Worm (Caenorhabditis elegans) whole organism, L2 larva: Measurements from ENCODE around the gene pals-23.

Experiments
- C34F6.9 ChIP-seq: fragments of 150-350 bp; optimal IDR thresholded peaks from 2 replicates; lab custom pipeline; 2014; ENCODE audit warnings: missing biosample characterization, missing genetic modification characterization
- F13H6.1 ChIP-seq: sonication (generic microtip); optimal IDR thresholded peaks from 2 replicates; lab custom pipeline; 2016; ENCODE audit warnings: missing genetic modification characterization, missing compliant biosample characterization
- R02D3.7 ChIP-seq: fragments of 150-350 bp; optimal IDR thresholded peaks from 2 replicates; lab custom pipeline; 2014; ENCODE audit warnings: missing biosample characterization, missing genetic modification characterization
- Y55F3AM.14 ChIP-seq: fragments of 200-800 bp; sonication (Bioruptor generic); optimal IDR thresholded peaks from 2 replicates; lab custom pipeline; 2018; ENCODE audit warnings: mild to moderate bottlenecking, missing genetic modification characterization, missing compliant biosample characterization
- ZK546.5 ChIP-seq: sonication (generic microtip); optimal IDR thresholded peaks from 2 replicates; lab custom pipeline; 2017; ENCODE audit warnings: missing biosample characterization, missing genetic modification characterization
- alr-1 ChIP-seq: fragments of 150-350 bp; optimal IDR thresholded peaks from 2 replicates; lab custom pipeline; 2014; ENCODE audit warnings: missing biosample characterization, missing genetic modification characterization
- aly-2 ChIP-seq: fragments of 150-350 bp; optimal IDR thresholded peaks from 2 replicates; lab custom pipeline; 2014; ENCODE audit warnings: missing biosample characterization, missing genetic modification characterization
- ama-1 ChIP-seq: fragments of 150-350 bp; optimal IDR thresholded peaks from 2 replicates; lab custom pipeline; 2018; ENCODE audit warnings: inconsistent platforms
- ceh-16 ChIP-seq: fragments of 150-350 bp; optimal IDR thresholded peaks from 2 replicates; lab custom pipeline; 2014; ENCODE audit warnings: missing biosample characterization, missing genetic modification characterization
- ceh-82 ChIP-seq: fragments of 150-350 bp; optimal IDR thresholded peaks from 2 replicates; lab custom pipeline; 2014; ENCODE audit warnings: missing biosample characterization, missing genetic modification characterization
- crh-2 ChIP-seq: sonication (generic microtip); optimal IDR thresholded peaks from 2 replicates; lab custom pipeline; 2017; ENCODE audit warnings: missing biosample characterization, missing genetic modification characterization
- dmd-4 ChIP-seq: sonication (generic microtip); optimal IDR thresholded peaks from 2 replicates; lab custom pipeline; 2017; ENCODE audit warnings: missing biosample characterization, missing genetic modification characterization
- egl-27 ChIP-seq: sonication (generic microtip); optimal IDR thresholded peaks from 3 replicates; lab custom pipeline; 2017; ENCODE audit warnings: missing biosample characterization, missing genetic modification reagents, missing genetic modification characterization
- elt-1 ChIP-seq: fragments of 150-350 bp; optimal IDR thresholded peaks from 2 replicates; lab custom pipeline; 2014; ENCODE audit warnings: missing biosample characterization, missing genetic modification characterization
- elt-3 ChIP-seq: sonication (generic microtip); optimal IDR thresholded peaks from 2 replicates; lab custom pipeline; 2017; ENCODE audit warnings: missing biosample characterization, missing genetic modification characterization
- fos-1 ChIP-seq: fragments of 150-350 bp; optimal IDR thresholded peaks from 2 replicates; lab custom pipeline; 2014; ENCODE audit warnings: missing biosample characterization, missing genetic modification characterization
- gmeb-1 ChIP-seq: fragments of 150-350 bp; optimal IDR thresholded peaks from 2 replicates; lab custom pipeline; 2014; ENCODE audit warnings: missing biosample characterization, missing genetic modification characterization
- lin-11 ChIP-seq: fragments of 150-350 bp; sonication (generic microtip); optimal IDR thresholded peaks from 2 replicates; lab custom pipeline; 2014; ENCODE audit warnings: missing biosample characterization, missing genetic modification characterization, inconsistent platforms, mixed read lengths
- lin-13 ChIP-seq: fragments of 150-350 bp; optimal IDR thresholded peaks from 2 replicates; lab custom pipeline; 2014; ENCODE audit warnings: missing biosample characterization, missing genetic modification reagents, missing genetic modification characterization
- lin-39 ChIP-seq: fragments of 150-350 bp; optimal IDR thresholded peaks from 2 replicates; lab custom pipeline; 2014; ENCODE audit warnings: missing biosample characterization, missing genetic modification reagents, missing genetic modification characterization
- lsy-2 ChIP-seq, 2 experiments: fragments of 150-350 bp in 1 of 2; sonication (generic microtip) in 1 of 2; optimal IDR thresholded peaks; 2 replicates each; lab custom pipeline; 2014 to 2017; ENCODE audit warnings: missing biosample characterization in 2 of 2, missing genetic modification characterization in 2 of 2
- mab-5 ChIP-seq: fragments of 150-350 bp; optimal IDR thresholded peaks from 2 replicates; lab custom pipeline; 2014; ENCODE audit warnings: missing biosample characterization, missing genetic modification characterization
- mdl-1 ChIP-seq, 2 experiments: fragments of 150-350 bp in 1 of 2; sonication (generic microtip) in 1 of 2; optimal IDR thresholded peaks; 2 replicates each; lab custom pipeline; 2017; ENCODE audit warnings: missing biosample characterization in 2 of 2, missing genetic modification characterization in 2 of 2
- nhr-10 ChIP-seq: sonication (generic microtip); optimal IDR thresholded peaks from 2 replicates; lab custom pipeline; 2017; ENCODE audit warnings: missing biosample characterization, missing genetic modification characterization
- nhr-11 ChIP-seq: fragments of 150-350 bp; optimal IDR thresholded peaks from 2 replicates; lab custom pipeline; 2014; ENCODE audit warnings: missing biosample characterization, missing genetic modification characterization
- nhr-12 ChIP-seq: fragments of 150-350 bp; optimal IDR thresholded peaks from 2 replicates; lab custom pipeline; 2014; ENCODE audit warnings: missing biosample characterization, missing genetic modification characterization
- nhr-129 ChIP-seq: fragments of 150-350 bp; optimal IDR thresholded peaks from 2 replicates; lab custom pipeline; 2014; ENCODE audit warnings: missing biosample characterization, missing genetic modification characterization
- nhr-21 ChIP-seq: fragments of 150-350 bp; optimal IDR thresholded peaks from 2 replicates; lab custom pipeline; 2014; ENCODE audit warnings: missing biosample characterization, missing genetic modification characterization
- nhr-23 ChIP-seq: fragments of 150-350 bp; optimal IDR thresholded peaks from 2 replicates; lab custom pipeline; 2014; ENCODE audit warnings: missing biosample characterization, missing genetic modification reagents, missing genetic modification characterization
- nhr-237 ChIP-seq: fragments of 150-350 bp; optimal IDR thresholded peaks from 2 replicates; lab custom pipeline; 2014; ENCODE audit warnings: missing biosample characterization, missing genetic modification characterization
- nhr-25 ChIP-seq: fragments of 150-350 bp; sonication (generic microtip); optimal IDR thresholded peaks from 3 replicates; lab custom pipeline; 2014; ENCODE audit warnings: missing biosample characterization, missing genetic modification characterization
- nhr-6 ChIP-seq: fragments of 150-350 bp; optimal IDR thresholded peaks from 2 replicates; lab custom pipeline; 2014; ENCODE audit warnings: missing biosample characterization, missing genetic modification characterization
- nhr-77 ChIP-seq: fragments of 150-350 bp; optimal IDR thresholded peaks from 2 replicates; lab custom pipeline; 2014; ENCODE audit warnings: missing biosample characterization, missing genetic modification characterization
- peb-1 ChIP-seq: fragments of 150-350 bp; optimal IDR thresholded peaks from 2 replicates; lab custom pipeline; 2014; ENCODE audit warnings: missing biosample characterization, missing genetic modification characterization
- sem-4 ChIP-seq: fragments of 150-350 bp; optimal IDR thresholded peaks from 2 replicates; lab custom pipeline; 2014; ENCODE audit warnings: missing biosample characterization, missing genetic modification reagents, missing genetic modification characterization
- skn-1 ChIP-seq: sonication (generic microtip); optimal IDR thresholded peaks from 2 replicates; lab custom pipeline; 2017; ENCODE audit warnings: missing biosample characterization, missing genetic modification characterization
- sma-3 ChIP-seq: sonication (generic microtip); optimal IDR thresholded peaks from 2 replicates; lab custom pipeline; 2016; ENCODE audit warnings: missing genetic modification reagents, missing genetic modification characterization, missing compliant biosample characterization
- sma-9 ChIP-seq, 2 experiments: fragments of 150-350 bp in 1 of 2; sonication (generic microtip) in 1 of 2; optimal IDR thresholded peaks; 2 replicates each; lab custom pipeline; 2014 to 2016; ENCODE audit warnings: missing genetic modification characterization in 2 of 2, mild to moderate bottlenecking in 1 of 2, missing biosample characterization in 1 of 2, missing compliant biosample characterization in 1 of 2, missing genetic modification reagents in 1 of 2, moderate library complexity in 1 of 2
- snpc-4 ChIP-seq: fragments of 150-350 bp; optimal IDR thresholded peaks from 2 replicates; lab custom pipeline; 2014; ENCODE audit warnings: missing biosample characterization, missing genetic modification characterization
- unc-39 ChIP-seq: fragments of 150-350 bp; optimal IDR thresholded peaks from 2 replicates; lab custom pipeline; 2014; ENCODE audit warnings: missing biosample characterization, missing genetic modification characterization
- unc-55 ChIP-seq: fragments of 150-350 bp; sonication (generic microtip); optimal IDR thresholded peaks from 3 replicates; lab custom pipeline; 2014; ENCODE audit warnings: missing biosample characterization, missing genetic modification reagents, missing genetic modification characterization
- unc-62 ChIP-seq: fragments of 150-350 bp; optimal IDR thresholded peaks from 2 replicates; lab custom pipeline; 2014; ENCODE audit warnings: missing biosample characterization, missing genetic modification reagents, missing genetic modification characterization
- zag-1 ChIP-seq: fragments of 150-350 bp; optimal IDR thresholded peaks from 2 replicates; lab custom pipeline; 2014; ENCODE audit warnings: missing biosample characterization, missing genetic modification characterization
- ztf-1 ChIP-seq: fragments of 200-800 bp; sonication (Bioruptor generic); conservative IDR thresholded peaks from 2 replicates; pipeline ENCODE4 v1.3.6; 2022; ENCODE audit warnings: missing genetic modification characterization, missing compliant biosample characterization
- ztf-11 ChIP-seq: sonication (generic microtip); optimal IDR thresholded peaks from 2 replicates; lab custom pipeline; 2017; ENCODE audit warnings: missing biosample characterization, missing genetic modification characterization
- ztf-4 ChIP-seq: fragments of 150-350 bp; optimal IDR thresholded peaks from 2 replicates; lab custom pipeline; 2014; ENCODE audit warnings: missing biosample characterization, missing genetic modification characterization

pals-23 gene

ce11 chrIII:124478-124877 is at the start of gene pals-23:
pals-23 (plus strand) TSS chrIII:124778.
- no peak for TF ChIP-seq nhr-6 (tag; lab: Kevin White, UChicago)

ce11 chrIII:84372-84771 is 40.2 kb upstream of the pals-23 start:
- no peak for TF ChIP-seq sem-4
- no peak for TF ChIP-seq mab-5 (tag; lab: Kevin White, UChicago)
- no peak for TF ChIP-seq egl-27 (tag; lab: Kevin White, UChicago)
- TF ChIP-seq fos-1 (tag; lab: Kevin White, UChicago): no peak

ce11 chrIII:86316-86715 is 38.3 kb upstream of the pals-23 start, which contains the start of gene attf-3:
attf-3 (minus strand) TSS chrIII:86384.
- TF ChIP-seq lin-11 (peak; percentile 71), F13H6.1 (peak; percentile 35), nhr-25 (tag; lab: Kevin White, UChicago) (peak; percentile 40), crh-2 (peak; percentile 72), R02D3.7 (tag; lab: Kevin White, UChicago) (peak; percentile 17), lin-13 (peak; percentile 78), nhr-6 (tag; lab: Kevin White, UChicago) (no peak), nhr-129 (tag; lab: Kevin White, UChicago) (peak; percentile 73), unc-55 (peak; percentile 88), elt-3 (tag; lab: Kevin White, UChicago) (no peak), C34F6.9 (tag; lab: Kevin White, UChicago) (peak; percentile 78), sma-3 (GFP tag; lab: Kevin White, UChicago) (peak; percentile 53), lsy-2 (tag; optimal IDR thresholded peaks at IDR 0.05; lab: Kevin White, UChicago) (peak; percentile 20 to 84), nhr-23 (tag; lab: Kevin White, UChicago) (no peak), gmeb-1 (peak; percentile 62)
- TF ChIP-seq, all 48 proteins: peak for 12

- TF ChIP-seq skn-1 (tag; lab: Kevin White, UChicago) (no peak), ZK546.5 (no peak), nhr-129 (tag; lab: Kevin White, UChicago) (peak; percentile 54), unc-55 (peak; percentile 81), sem-4 (no peak), ztf-11 (tag; lab: Kevin White, UChicago) (no peak), crh-2 (peak; percentile 64), snpc-4 (tag; lab: Kevin White, UChicago) (peak; percentile 21), unc-39 (no peak), dmd-4 (tag; lab: Kevin White, UChicago) (no peak), ztf-4 (tag; lab: Kevin White, UChicago) (no peak), unc-62 (GFP tag; lab: Kevin White, UChicago) (no peak), ztf-1 (GFP tag; lab: Robert Waterston, UW) (no peak), aly-2 (tag; lab: Kevin White, UChicago) (no peak), F13H6.1 (peak; percentile 56), sma-9 (GFP tag; optimal IDR thresholded peaks at IDR 0.05; lab: Kevin White, UChicago) (peak; percentile 16), sma-9 (tag; optimal IDR thresholded peaks at IDR 0.05; lab: Kevin White, UChicago) (no peak), lsy-2 (tag; optimal IDR thresholded peaks at IDR 0.05; lab: Kevin White, UChicago) (peak; percentile 56 to 82), nhr-25 (tag; lab: Kevin White, UChicago) (peak; percentile 37), nhr-11 (no peak), R02D3.7 (tag; lab: Kevin White, UChicago) (peak; percentile 94), zag-1 (tag; lab: Kevin White, UChicago) (no peak), lin-39 (no peak), nhr-77 (tag; lab: Kevin White, UChicago) (no peak), nhr-237 (tag; lab: Kevin White, UChicago) (no peak), ceh-82 (no peak), egl-27 (tag; lab: Kevin White, UChicago) (peak; percentile 53), elt-3 (tag; lab: Kevin White, UChicago) (no peak), C34F6.9 (tag; lab: Kevin White, UChicago) (peak; percentile 73), nhr-12 (no peak), nhr-21 (tag; lab: Kevin White, UChicago) (peak; percentile 49), sma-3 (GFP tag; lab: Kevin White, UChicago) (peak; percentile 75), Y55F3AM.14 (no peak), mab-5 (tag; lab: Kevin White, UChicago) (peak; percentile 33), ama-1 (lab: Kevin White, UChicago) (no peak), fos-1 (tag; lab: Kevin White, UChicago) (peak; percentile 33), ceh-16 (peak; percentile 43), mdl-1 (tag; optimal IDR thresholded peaks at IDR 0.05; lab: Kevin White, UChicago) (no peak), alr-1 (no peak), nhr-23 (tag; lab: Kevin White, UChicago) (no peak), lin-13 (peak; percentile 80), elt-1 (tag; lab: Kevin White, UChicago) (no peak), peb-1 (tag; lab: Kevin White, UChicago) (no peak), nhr-10 (no peak)
Measured at ce11 chrIII:87183-87582, 37.4 kb upstream of the pals-23 start, which contains the start of the genes F54C4.4 and mrpl-40. F54C4.4 (minus strand) TSS chrIII:87381. mrpl-40 (plus strand) TSS chrIII:87559.
